Fruit fly (Drosophila melanogaster): ENCODE data around the gene U4-U6-60K.

The U4-U6-60K gene

dm6 chr3L:17475979-17476393 is 37.7 kb downstream of the U4-U6-60K start, which contains the start of gene CG34250 (continued):
- TF ChIP-seq CG8924 (tag; optimal IDR thresholded peaks at IDR 0.05) (peak; percentile 42), CG9876 (GFP tag; optimal IDR thresholded peaks at IDR 0.05) (peak; percentile 31), lbe (GFP tag; optimal IDR thresholded peaks at IDR 0.05) (peak; percentile 67), gcm2 (GFP tag; optimal IDR thresholded peaks at IDR 0.05) (peak; percentile 37), CG4854 (GFP tag; optimal IDR thresholded peaks at IDR 0.05) (peak; percentile 37), CG12391 (tag; optimal IDR thresholded peaks at IDR 0.05) (peak; percentile 77), Ravus (GFP tag; IDR thresholded peaks at IDR 0.05) (no peak), bigmax (GFP tag; optimal IDR thresholded peaks at IDR 0.05) (no peak), CG15269 (tag; optimal IDR thresholded peaks at IDR 0.05) (peak; percentile 26), phol (tag; optimal IDR thresholded peaks at IDR 0.05) (peak; percentile 63), vfl (GFP tag; optimal IDR thresholded peaks at IDR 0.05) (no peak), CG8281 (tag; optimal IDR thresholded peaks at IDR 0.05) (no peak), Scr (GFP tag; IDR thresholded peaks at IDR 0.05; ENCODE audit: partially characterized antibody) (peak; percentile 82), Six4 (GFP tag; optimal IDR thresholded peaks at IDR 0.05) (peak; percentile 7), Hr78 (GFP tag; optimal IDR thresholded peaks at IDR 0.05) (no peak), pros (GFP tag; optimal IDR thresholded peaks at IDR 0.05) (no peak), CG13424 (tag; optimal IDR thresholded peaks at IDR 0.05) (peak; percentile 36), slou (GFP tag; optimal IDR thresholded peaks at IDR 0.05) (peak; percentile 10), chn (GFP tag; optimal IDR thresholded peaks at IDR 0.05) (no peak), trem (tag; optimal IDR thresholded peaks at IDR 0.05) (peak; percentile 87), rib (GFP tag; IDR thresholded peaks at IDR 0.05) (peak; percentile 45; the same call in 1 of the 2 replicates), CG31388 (GFP tag; optimal IDR thresholded peaks at IDR 0.05) (peak; percentile 3), CG10147 (GFP tag; optimal IDR thresholded peaks at IDR 0.05) (peak; percentile 26), Eip74EF (GFP tag; optimal IDR thresholded peaks at IDR 0.05) (no peak), Sox102F (GFP tag; optimal IDR thresholded peaks at IDR 0.05) (peak; percentile 7), CG12942 (GFP tag; optimal IDR thresholded peaks at IDR 0.05) (peak; percentile 46), ash1 (GFP tag; optimal IDR thresholded peaks at IDR 0.05) (no peak), CG13894 (tag; optimal IDR thresholded peaks at IDR 0.05) (peak; percentile 60), CG11560 (tag; IDR thresholded peaks at IDR 0.05) (peak; percentile 55; the same call in 1 of the 3 replicates), CG32532 (GFP tag; IDR thresholded peaks at IDR 0.05) (peak; percentile 51), peb (GFP tag; IDR thresholded peaks at IDR 0.05) (no peak), gem (tag; optimal IDR thresholded peaks at IDR 0.05) (peak; percentile 33), shn (GFP tag; optimal IDR thresholded peaks at IDR 0.05) (no peak), ind (GFP tag; optimal IDR thresholded peaks at IDR 0.05) (peak; percentile 44), CG1603 (tag; optimal IDR thresholded peaks at IDR 0.05) (peak; percentile 25), Hmr (GFP tag; optimal IDR thresholded peaks at IDR 0.05) (peak; percentile 55), CG3995 (GFP tag; optimal IDR thresholded peaks at IDR 0.05) (peak; percentile 69), CG31441 (GFP tag; IDR thresholded peaks at IDR 0.05) (peak; percentile 60; the same call in 1 of the 2 replicates), Ets65A (GFP tag) (no peak), Vsx1 (GFP tag; optimal IDR thresholded peaks at IDR 0.05) (peak; percentile 17), Deaf1 (tag; optimal IDR thresholded peaks at IDR 0.05) (peak; percentile 3), CG10462 (GFP tag; optimal IDR thresholded peaks at IDR 0.05) (peak; percentile 17), Hr51 (GFP tag; optimal IDR thresholded peaks at IDR 0.05) (peak; percentile 35 to 55), lab (GFP tag; optimal IDR thresholded peaks at IDR 0.05) (peak; percentile 22), Opbp (GFP tag; IDR thresholded peaks at IDR 0.05; ENCODE audit: partially characterized antibody) (peak; percentile 75; the same call in 2 of the 3 replicates), Xbp1 (GFP tag; optimal IDR thresholded peaks at IDR 0.05) (peak; percentile 47), tin (GFP tag; optimal IDR thresholded peaks at IDR 0.05) (peak; percentile 16), MBD-R2 (GFP tag; IDR thresholded peaks at IDR 0.05) (peak; percentile 68), nerfin-1 (tag; optimal IDR thresholded peaks at IDR 0.05) (peak; percentile 25)
